Fruit fly (Drosophila melanogaster): ENCODE results near the gene CG6813.

CG6813 gene

dm6 chr3R:11657786-11658193 is 31.4 kb upstream of the CG6813 start (continued):
- TF ChIP-seq CG4617 (GFP tag; optimal IDR thresholded peaks at IDR 0.05; ENCODE audit: borderline replicate concordance) (no peak), nmo (GFP tag; optimal IDR thresholded peaks at IDR 0.05) (peak; percentile 16), aop (GFP tag; IDR thresholded peaks at IDR 0.05) (no peak), CG14860 (GFP tag; IDR thresholded peaks at IDR 0.05; ENCODE audit: partially characterized antibody) (no peak), pb (GFP tag; optimal IDR thresholded peaks at IDR 0.05) (peak; percentile 21), Kr (GFP tag; optimal IDR thresholded peaks at IDR 0.05) (no peak), CG8281 (tag; optimal IDR thresholded peaks at IDR 0.05) (no peak), Elba2 (GFP tag; optimal IDR thresholded peaks at IDR 0.05) (no peak), seq (GFP tag; IDR thresholded peaks at IDR 0.05) (no peak), lmd (GFP tag; IDR thresholded peaks at IDR 0.05) (peak; percentile 29; the same call in 1 of the 2 replicates), CG2678 (tag; optimal IDR thresholded peaks at IDR 0.05) (peak; percentile 52), disco-r (GFP tag; optimal IDR thresholded peaks at IDR 0.05) (no peak), ham (GFP tag; IDR thresholded peaks at IDR 0.05) (no peak), CG17186 (GFP tag; optimal IDR thresholded peaks at IDR 0.05) (no peak), CG4820 (GFP tag; optimal IDR thresholded peaks at IDR 0.05) (no peak), CG6683 (GFP tag; optimal IDR thresholded peaks at IDR 0.05) (no peak), rib (GFP tag; IDR thresholded peaks at IDR 0.05) (no peak), CG1792 (GFP tag; optimal IDR thresholded peaks at IDR 0.05) (no peak), CG6689 (GFP tag; IDR thresholded peaks at IDR 0.05) (0 out of 2 replicates have a peak, but pooled peaks have one; percentile 24), mam (GFP tag; optimal IDR thresholded peaks at IDR 0.05) (peak; percentile 49), CG31224 (GFP tag; IDR thresholded peaks at IDR 0.05) (peak; percentile 37; the same call in 1 of the 2 replicates), CG3995 (GFP tag; optimal IDR thresholded peaks at IDR 0.05) (no peak), Oli (tag; optimal IDR thresholded peaks at IDR 0.05) (no peak), inv (GFP tag; IDR thresholded peaks at IDR 0.05; ENCODE audit: partially characterized antibody) (no peak), CG7839 (tag; optimal IDR thresholded peaks at IDR 0.05) (peak; percentile 24), pum (GFP tag; optimal IDR thresholded peaks at IDR 0.05) (peak; percentile 4), Awh (GFP tag; IDR thresholded peaks at IDR 0.05) (peak; percentile 24; the same call in 1 of the 2 replicates), CG15514 (GFP tag; optimal IDR thresholded peaks at IDR 0.05) (peak; percentile 15), CoRest (tag; optimal IDR thresholded peaks at IDR 0.05) (peak; percentile 29), Doc2 (GFP tag; IDR thresholded peaks at IDR 0.05) (no peak), emc (GFP tag; optimal IDR thresholded peaks at IDR 0.05) (no peak), CG9932 (GFP tag; IDR thresholded peaks at IDR 0.05) (peak; percentile 82), croc (GFP tag; conservative IDR thresholded peaks at IDR 0.05) (no peak), Mes4 (GFP tag; optimal IDR thresholded peaks at IDR 0.05) (no peak), CG10979 (tag; optimal IDR thresholded peaks at IDR 0.05) (peak; percentile 41), lov (optimal IDR thresholded peaks at IDR 0.05) (no peak), lov (GFP tag; IDR thresholded peaks at IDR 0.05) (0 out of 3 replicates have a peak, but pooled peaks have one; percentile 12), CG7372 (GFP tag; IDR thresholded peaks at IDR 0.05) (no peak), crc (GFP tag; optimal IDR thresholded peaks at IDR 0.05) (peak; percentile 18), CG17568 (GFP tag; optimal IDR thresholded peaks at IDR 0.05) (no peak), gcm (GFP tag; optimal IDR thresholded peaks at IDR 0.05) (peak; percentile 31), E2f1 (GFP tag; IDR thresholded peaks at IDR 0.05) (peak; percentile 33; the same call in 1 of the 2 replicates), tll (GFP tag; optimal IDR thresholded peaks at IDR 0.05) (no peak), CG1024 (GFP tag; IDR thresholded peaks at IDR 0.05) (no peak), D19A (tag; optimal IDR thresholded peaks at IDR 0.05) (peak; percentile 10), CG15011 (GFP tag; optimal IDR thresholded peaks at IDR 0.05) (no peak), CG7556 (GFP tag; optimal IDR thresholded peaks at IDR 0.05) (no peak), Nf-YC (tag; optimal IDR thresholded peaks at IDR 0.05) (peak; percentile 26), dpn (GFP tag; optimal IDR thresholded peaks at IDR 0.05) (peak; percentile 4 to 41), CG15696 (tag; optimal IDR thresholded peaks at IDR 0.05) (no peak), zf30C (GFP tag; optimal IDR thresholded peaks at IDR 0.05) (peak; percentile 84)

All from whole organism, embryonic.